Worm (Caenorhabditis elegans) whole organism, L4/young adult: ENCODE measurements around the gene pfkb-1.2.

Experiments
- W03F9.2 ChIP-seq: fragments of 150-350 bp; optimal IDR thresholded peaks from 2 replicates; lab custom pipeline; 2014; ENCODE audit warnings: missing biosample characterization, missing genetic modification characterization
- dao-5 ChIP-seq: sonication (generic microtip); optimal IDR thresholded peaks from 2 replicates; lab custom pipeline; 2016; ENCODE audit warnings: missing genotype, missing genetic modification characterization, moderate library complexity, missing compliant biosample characterization
- him-1 ChIP-seq: sonication (generic microtip); optimal IDR thresholded peaks from 2 replicates; lab custom pipeline; 2016; ENCODE audit warnings: missing genotype, missing genetic modification reagents, missing genetic modification characterization, missing compliant biosample characterization

DNA sequence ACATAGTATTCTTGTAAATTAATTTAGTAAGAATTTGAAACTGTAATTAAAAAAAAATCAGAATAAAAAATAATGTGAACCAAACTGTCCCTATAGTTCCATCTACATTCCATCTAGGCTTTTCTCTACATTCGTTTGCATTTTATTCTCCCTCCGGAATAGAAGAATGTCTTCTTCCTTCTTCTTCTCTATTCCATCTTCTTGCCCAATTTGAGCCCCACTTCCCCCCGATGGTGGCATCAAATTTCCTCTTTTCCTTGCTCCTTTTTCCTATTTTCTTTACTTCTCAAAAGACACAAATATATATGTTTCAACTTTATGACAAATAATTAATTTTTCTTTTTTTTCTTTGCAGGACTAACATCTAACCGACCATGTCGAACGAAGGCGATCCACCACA lies 33.5 kb downstream of the pfkb-1.2 start, which contains the start of gene unc-44:
- no peak for TF ChIP-seq dao-5 (tag; lab: Kevin White, UChicago)
- no peak for TF ChIP-seq him-1 (tag; lab: Kevin White, UChicago)
- no peak for TF ChIP-seq W03F9.2 (tag; lab: Kevin White, UChicago)
